Worm (Caenorhabditis elegans) whole organism, young adult: ENCODE data around the gene mab-10.

ENCODE experiments used
- B0019.2 ChIP-seq: fragments of 200-800 bp; sonication (Bioruptor generic); conservative IDR thresholded peaks from 2 replicates; pipeline ENCODE4 v1.3.6; 2022; ENCODE audit warnings: missing genetic modification reagents, missing genetic modification characterization, missing compliant biosample characterization
- F10E7.11 ChIP-seq: sonication (generic microtip); optimal IDR thresholded peaks from 2 replicates; lab custom pipeline; 2017; ENCODE audit warnings: mild to moderate bottlenecking, missing genetic modification characterization, moderate library complexity, missing compliant biosample characterization
- F22D6.2 ChIP-seq: sonication (generic microtip); optimal IDR thresholded peaks from 2 replicates; lab custom pipeline; 2016; ENCODE audit warnings: mild to moderate bottlenecking, missing genetic modification characterization, missing compliant biosample characterization
- F23B12.7 ChIP-seq: sonication (generic microtip); optimal IDR thresholded peaks from 2 replicates; lab custom pipeline; 2017; ENCODE audit warnings: missing genetic modification characterization, mild to moderate bottlenecking, missing compliant biosample characterization, antibody characterized with exemption, moderate library complexity; ENCODE audit not compliant: insufficient read depth
- F49E8.2 ChIP-seq: sonication (generic microtip); optimal IDR thresholded peaks from 3 replicates; lab custom pipeline; 2017; ENCODE audit warnings: missing genetic modification characterization, mild to moderate bottlenecking, missing compliant biosample characterization, antibody characterized with exemption, moderate library complexity; ENCODE audit not compliant: insufficient read depth
- F55B11.4 ChIP-seq: sonication (generic microtip); optimal IDR thresholded peaks from 2 replicates; lab custom pipeline; 2016; ENCODE audit warnings: missing compliant biosample characterization, missing genetic modification characterization, borderline replicate concordance; ENCODE audit not compliant: insufficient read depth
- F57A8.1 ChIP-seq: fragments of 200-800 bp; sonication (Bioruptor generic); optimal IDR thresholded peaks from 2 replicates; lab custom pipeline; 2018; ENCODE audit warnings: mild to moderate bottlenecking, missing genetic modification characterization, moderate library complexity, missing compliant biosample characterization
- Y67H2A.10 ChIP-seq: fragments of 200-800 bp; sonication (Bioruptor generic); conservative IDR thresholded peaks from 2 replicates; pipeline ENCODE4 v1.3.6; 2022; ENCODE audit warnings: missing genetic modification reagents, missing genetic modification characterization, missing compliant biosample characterization
- Y95B8A.8 ChIP-seq: fragments of 200-800 bp; sonication (Bioruptor generic); IDR thresholded peaks from 2 replicates; pipeline ENCODE4 v1.3.6; 2022; ENCODE audit warnings: missing genetic modification reagents, missing genetic modification characterization, missing compliant biosample characterization
- ZK185.1 ChIP-seq: sonication (generic microtip); optimal IDR thresholded peaks from 2 replicates; lab custom pipeline; 2016; ENCODE audit warnings: mild to moderate bottlenecking, missing genetic modification characterization, missing compliant biosample characterization; ENCODE audit not compliant: poor library complexity, severe bottlenecking
- akir-1 ChIP-seq: fragments of 200-800 bp; sonication (Bioruptor generic); optimal IDR thresholded peaks from 2 replicates; lab custom pipeline; 2018; ENCODE audit warnings: mild to moderate bottlenecking, missing genetic modification characterization, moderate library complexity, missing compliant biosample characterization
- atf-7 ChIP-seq: sonication (generic microtip); optimal IDR thresholded peaks from 2 replicates; lab custom pipeline; 2017; ENCODE audit warnings: mild to moderate bottlenecking, missing genetic modification characterization, missing compliant biosample characterization
- athp-1 ChIP-seq: sonication (generic microtip); optimal IDR thresholded peaks from 2 replicates; lab custom pipeline; 2017; ENCODE audit warnings: mild to moderate bottlenecking, missing genetic modification characterization, missing compliant biosample characterization
- attf-3 ChIP-seq: fragments of 200-800 bp; sonication (Bioruptor generic); conservative IDR thresholded peaks from 2 replicates; pipeline ENCODE4 v1.3.6; 2022; ENCODE audit warnings: missing genetic modification reagents, missing genetic modification characterization, missing compliant biosample characterization
- bed-1 ChIP-seq: fragments of 200-800 bp; sonication (Bioruptor generic); IDR thresholded peaks from 2 replicates; pipeline ENCODE4 v1.3.6; 2022; ENCODE audit warnings: missing genetic modification reagents, missing genetic modification characterization, missing compliant biosample characterization
- bed-2 ChIP-seq: fragments of 200-800 bp; sonication (Bioruptor generic); IDR thresholded peaks from 2 replicates; pipeline ENCODE4 v1.3.6; 2022; ENCODE audit warnings: missing genetic modification reagents, missing genetic modification characterization, missing compliant biosample characterization
- cebp-2 ChIP-seq: fragments of 200-800 bp; sonication (Bioruptor generic); IDR thresholded peaks from 2 replicates; pipeline ENCODE4 v1.3.6; 2022; ENCODE audit warnings: missing genetic modification characterization, missing compliant biosample characterization
- ceh-100 ChIP-seq: fragments of 200-800 bp; sonication (Bioruptor generic); IDR thresholded peaks from 2 replicates; pipeline ENCODE4 v1.3.6; 2022; ENCODE audit warnings: missing genetic modification reagents, missing genetic modification characterization, missing compliant biosample characterization
- ceh-40 ChIP-seq: fragments of 200-800 bp; sonication (Bioruptor generic); IDR thresholded peaks from 2 replicates; pipeline ENCODE4 v1.3.6; 2022; ENCODE audit warnings: missing genetic modification characterization, missing compliant biosample characterization
- ceh-58 ChIP-seq: fragments of 200-800 bp; sonication (Bioruptor generic); IDR thresholded peaks from 2 replicates; pipeline ENCODE4 v1.3.6; 2022; ENCODE audit warnings: missing genetic modification characterization, missing compliant biosample characterization
- ceh-79 ChIP-seq: sonication (generic microtip); optimal IDR thresholded peaks from 2 replicates; lab custom pipeline; 2017; ENCODE audit warnings: mild to moderate bottlenecking, missing genetic modification characterization, missing compliant biosample characterization
- dpff-1 ChIP-seq: sonication (generic microtip); optimal IDR thresholded peaks from 2 replicates; lab custom pipeline; 2017; ENCODE audit warnings: mild to moderate bottlenecking, missing genetic modification characterization, missing compliant biosample characterization
- egrh-3 ChIP-seq: fragments of 200-800 bp; sonication (Bioruptor generic); IDR thresholded peaks from 2 replicates; pipeline ENCODE4 v1.3.6; 2022; ENCODE audit warnings: missing genetic modification reagents, missing genetic modification characterization, missing compliant biosample characterization
- fkh-3 ChIP-seq: sonication (generic microtip); optimal IDR thresholded peaks from 2 replicates; lab custom pipeline; 2016; ENCODE audit warnings: mild to moderate bottlenecking, missing genetic modification characterization, missing compliant biosample characterization
- hrde-1 ChIP-seq: sonication (generic microtip); optimal IDR thresholded peaks from 2 replicates; lab custom pipeline; 2016; ENCODE audit warnings: missing genetic modification characterization, mild to moderate bottlenecking, missing compliant biosample characterization, moderate library complexity, missing genotype, missing genetic modification reagents, borderline replicate concordance
- lag-1 ChIP-seq: fragments of 200-800 bp; sonication (Bioruptor generic); IDR thresholded peaks from 2 replicates; pipeline ENCODE4 v1.3.6; 2022; ENCODE audit warnings: missing genetic modification reagents, missing genetic modification characterization, missing compliant biosample characterization
- let-526 ChIP-seq: fragments of 200-800 bp; sonication (Bioruptor generic); IDR thresholded peaks from 2 replicates; pipeline ENCODE4 v1.3.6; 2022; ENCODE audit warnings: missing genetic modification reagents, missing genetic modification characterization, missing compliant biosample characterization
- let-607 ChIP-seq, 2 experiments: fragments of 200-800 bp in 1 of 2; sonication (Bioruptor generic) in 1 of 2; sonication (generic microtip) in 1 of 2; optimal IDR thresholded peaks; 2 replicates each; lab custom pipeline; 2016 to 2018; ENCODE audit warnings: mild to moderate bottlenecking in 2 of 2, missing compliant biosample characterization in 2 of 2, missing genetic modification characterization in 2 of 2, moderate library complexity in 2 of 2, missing genotype in 1 of 2
- lin-40 ChIP-seq: sonication (generic microtip); optimal IDR thresholded peaks from 2 replicates; lab custom pipeline; 2016; ENCODE audit warnings: missing genetic modification characterization, mild to moderate bottlenecking, missing compliant biosample characterization, missing genotype, missing genetic modification reagents
- madf-10 ChIP-seq: sonication (generic microtip); optimal IDR thresholded peaks from 2 replicates; lab custom pipeline; 2016; ENCODE audit warnings: mild to moderate bottlenecking, missing genetic modification characterization, missing compliant biosample characterization
- mes-4 ChIP-seq: sonication (generic microtip); optimal IDR thresholded peaks from 2 replicates; lab custom pipeline; 2016; ENCODE audit warnings: missing genotype, missing genetic modification characterization, missing compliant biosample characterization
- nfya-1 ChIP-seq: sonication (generic microtip); optimal IDR thresholded peaks from 2 replicates; lab custom pipeline; 2017; ENCODE audit warnings: antibody characterized with exemption, missing compliant biosample characterization, missing genetic modification characterization, borderline replicate concordance; ENCODE audit not compliant: insufficient read depth
- nfyb-1 ChIP-seq: fragments of 200-800 bp; sonication (Bioruptor generic); IDR thresholded peaks from 2 replicates; pipeline ENCODE4 v1.3.6; 2022; ENCODE audit warnings: missing genetic modification reagents, missing genetic modification characterization, missing compliant biosample characterization
- pbrm-1 ChIP-seq: fragments of 200-800 bp; sonication (Bioruptor generic); IDR thresholded peaks from 2 replicates; pipeline ENCODE4 v1.3.6; 2022; ENCODE audit warnings: missing genetic modification reagents, missing genetic modification characterization, missing compliant biosample characterization
- rcor-1 ChIP-seq: fragments of 200-800 bp; sonication (Bioruptor generic); IDR thresholded peaks from 2 replicates; pipeline ENCODE4 v1.3.6; 2022; ENCODE audit warnings: missing genetic modification reagents, missing genetic modification characterization, missing compliant biosample characterization
- rec-8 ChIP-seq, 2 experiments: sonication (generic microtip); optimal IDR thresholded peaks; 2 replicates each; lab custom pipeline; 2016; ENCODE audit warnings: mild to moderate bottlenecking in 2 of 2, missing genetic modification characterization in 2 of 2, missing genetic modification reagents in 2 of 2, missing genotype in 2 of 2, missing biosample characterization in 1 of 2, missing compliant biosample characterization in 1 of 2, moderate library complexity in 1 of 2
- repo-1 ChIP-seq: sonication (generic microtip); optimal IDR thresholded peaks from 2 replicates; lab custom pipeline; 2017; ENCODE audit warnings: mild to moderate bottlenecking, missing genetic modification characterization, missing compliant biosample characterization
- rpc-1 ChIP-seq, 2 experiments: fragments of 150-350 bp in 1 of 2; sonication (generic microtip) in 1 of 2; optimal IDR thresholded peaks; 2 replicates each; lab custom pipeline; 2014 to 2018; ENCODE audit warnings: missing biosample characterization in 1 of 2, missing genetic modification characterization in 1 of 2, missing genetic modification reagents in 1 of 2, missing genotype in 1 of 2
- snpc-1.3 ChIP-seq: sonication (generic microtip); optimal IDR thresholded peaks from 2 replicates; lab custom pipeline; 2017; ENCODE audit warnings: missing genetic modification characterization, mild to moderate bottlenecking, missing compliant biosample characterization, antibody characterized with exemption, moderate library complexity, missing genotype, missing genetic modification reagents; ENCODE audit not compliant: insufficient read depth
- tbx-9 ChIP-seq: sonication (generic microtip); optimal IDR thresholded peaks from 2 replicates; lab custom pipeline; 2016; ENCODE audit warnings: borderline replicate concordance, missing genetic modification characterization, inconsistent platforms, missing compliant biosample characterization
- tlf-1 ChIP-seq: fragments of 200-800 bp; sonication (Bioruptor generic); optimal IDR thresholded peaks from 2 replicates; lab custom pipeline; 2018; ENCODE audit warnings: mild to moderate bottlenecking, missing genetic modification characterization, missing compliant biosample characterization
- unc-62 ChIP-seq: fragments of 150-350 bp; optimal IDR thresholded peaks from 2 replicates; lab custom pipeline; 2014; ENCODE audit warnings: missing biosample characterization, missing genetic modification reagents, missing genetic modification characterization
- ztf-28 ChIP-seq: fragments of 200-800 bp; sonication (Bioruptor generic); IDR thresholded peaks from 2 replicates; pipeline ENCODE4 v1.3.6; 2022; ENCODE audit warnings: missing genetic modification reagents, missing genetic modification characterization, missing compliant biosample characterization
- ztf-3 ChIP-seq: fragments of 200-800 bp; sonication (Bioruptor generic); optimal IDR thresholded peaks from 2 replicates; lab custom pipeline; 2018; ENCODE audit warnings: mild to moderate bottlenecking, missing genetic modification characterization, missing compliant biosample characterization
- ztf-6 ChIP-seq: fragments of 200-800 bp; sonication (Bioruptor generic); IDR thresholded peaks from 2 replicates; pipeline ENCODE4 v1.3.6; 2022; ENCODE audit warnings: missing genetic modification reagents, missing genetic modification characterization, missing compliant biosample characterization

Gene mab-10

ce11 chrII:10551985-10552736 is 24.3 kb downstream of the mab-10 start (continued):
- TF ChIP-seq unc-62 (GFP tag; lab: Kevin White, UChicago), result peak; percentile 51
- no peak for TF ChIP-seq F23B12.7 (tag; lab: Kevin White, UChicago)
- no peak for TF ChIP-seq Y95B8A.8 (GFP tag; lab: Robert Waterston, UW)
- peak; percentile 88 for TF ChIP-seq nfyb-1 (GFP tag; lab: Robert Waterston, UW)
- no peak for TF ChIP-seq dpff-1
- no peak for TF ChIP-seq akir-1
- no peak for TF ChIP-seq ceh-100 (GFP tag; lab: Robert Waterston, UW)
- peak; percentile 69 for TF ChIP-seq athp-1 (tag; lab: Kevin White, UChicago)
- no peak for TF ChIP-seq mes-4 (tag; lab: Kevin White, UChicago)
- TF ChIP-seq tlf-1 (GFP tag; lab: Kevin White, UChicago), result peak; percentile 68
- no peak for TF ChIP-seq repo-1
- no peak for TF ChIP-seq B0019.2
- TF ChIP-seq ztf-3 (GFP tag; lab: Kevin White, UChicago), result peak; percentile 21
- peak; percentile 18 for TF ChIP-seq ZK185.1 (tag; lab: Kevin White, UChicago)
- no peak for TF ChIP-seq tbx-9
- TF ChIP-seq Y67H2A.10, result 0 out of 2 replicates have a peak, but pooled peaks have one; percentile 8
- TF ChIP-seq fkh-3 (tag; lab: Kevin White, UChicago), result no peak
- TF ChIP-seq hrde-1, result no peak
- TF ChIP-seq madf-10 (tag; lab: Kevin White, UChicago), result peak; percentile 67
- TF ChIP-seq let-607 (tag; optimal IDR thresholded peaks at IDR 0.05; lab: Kevin White, UChicago), result peak in 1 of 2 experiments; percentile 66
- TF ChIP-seq nfya-1, result no peak
- 0 out of 2 replicates have a peak, but pooled peaks have one; percentile 10 for TF ChIP-seq egrh-3 (GFP tag; lab: Robert Waterston, UW)
- TF ChIP-seq atf-7 (tag; lab: Kevin White, UChicago), result peak; percentile 87
- no peak for TF ChIP-seq ceh-58 (GFP tag; lab: Robert Waterston, UW)
- TF ChIP-seq F49E8.2 (tag; lab: Kevin White, UChicago), result no peak
- TF ChIP-seq ceh-79, result peak; percentile 75
- TF ChIP-seq rpc-1 (optimal IDR thresholded peaks at IDR 0.05; lab: Kevin White, UChicago), result no peak
- TF ChIP-seq rpc-1 (tag; optimal IDR thresholded peaks at IDR 0.05; lab: Kevin White, UChicago), result no peak
- peak; percentile 76 for TF ChIP-seq F22D6.2
- TF ChIP-seq rec-8 (tag; optimal IDR thresholded peaks at IDR 0.05; lab: Kevin White, UChicago), result no peak
- no peak for TF ChIP-seq cebp-2 (GFP tag; lab: Robert Waterston, UW)
- TF ChIP-seq F57A8.1, result no peak
- TF ChIP-seq rcor-1 (GFP tag; lab: Robert Waterston, UW), result peak; percentile 70
- TF ChIP-seq bed-1 (GFP tag; lab: Robert Waterston, UW), result no peak
- no peak for TF ChIP-seq attf-3 (GFP tag; lab: Robert Waterston, UW)
- TF ChIP-seq ztf-28 (GFP tag; lab: Robert Waterston, UW), result no peak
- TF ChIP-seq let-526 (GFP tag; lab: Robert Waterston, UW), result peak; percentile 64; the same call in 1 of the 2 replicates
- no peak for TF ChIP-seq snpc-1.3 (tag; lab: Kevin White, UChicago)
- TF ChIP-seq lin-40 (tag; lab: Kevin White, UChicago), result peak; percentile 94
- TF ChIP-seq F10E7.11 (tag; lab: Kevin White, UChicago), result peak; percentile 66
- no peak for TF ChIP-seq F55B11.4 (tag; lab: Kevin White, UChicago)
- no peak for TF ChIP-seq bed-2 (GFP tag; lab: Robert Waterston, UW)
- TF ChIP-seq ztf-6, result 0 out of 2 replicates have a peak, but pooled peaks have one; percentile 20
- no peak for TF ChIP-seq lag-1 (GFP tag; lab: Robert Waterston, UW)
- TF ChIP-seq pbrm-1 (GFP tag; lab: Robert Waterston, UW), result peak; percentile 45; the same call in 1 of the 2 replicates
- 0 out of 2 replicates have a peak, but pooled peaks have one; percentile 25 for TF ChIP-seq ceh-40 (GFP tag; lab: Robert Waterston, UW)
